Fruit fly (Drosophila melanogaster) whole organism, prepupa: ENCODE data around the gene Takl2.

Experiments
- CG10631 ChIP-seq: fragments of 200-800 bp; sonication (Bioruptor generic); optimal IDR thresholded peaks from 2 replicates; lab custom pipeline; 2016; ENCODE audit warnings: missing biosample characterization, missing genetic modification characterization
- CG10669 ChIP-seq: fragments of 200-800 bp; sonication (Bioruptor generic); optimal IDR thresholded peaks from 3 replicates; lab custom pipeline; 2018; ENCODE audit warnings: missing biosample characterization, mild to moderate bottlenecking, missing genetic modification characterization, moderate library complexity
- CG11294 ChIP-seq: fragments of 200-800 bp; sonication (Bioruptor generic); IDR thresholded peaks from 2 replicates; pipeline ENCODE4 v1.3.6; 2022; ENCODE audit warnings: missing biosample characterization, missing genetic modification characterization
- CG11762 ChIP-seq: fragments of 200-800 bp; sonication (Bioruptor generic); optimal IDR thresholded peaks from 3 replicates; lab custom pipeline; 2016; ENCODE audit warnings: missing biosample characterization, missing genetic modification characterization; ENCODE audit not compliant: insufficient read depth
- CG11902 ChIP-seq: fragments of 200-800 bp; sonication (Bioruptor generic); optimal IDR thresholded peaks from 3 replicates; lab custom pipeline; 2016; ENCODE audit warnings: missing biosample characterization, missing genetic modification characterization
- CG15336 ChIP-seq: fragments of 200-800 bp; sonication (Bioruptor generic); IDR thresholded peaks from 2 replicates; pipeline ENCODE4 v1.3.6; 2022; ENCODE audit warnings: missing biosample characterization, missing genetic modification characterization
- CG1621 ChIP-seq: fragments of 200-800 bp; sonication (Bioruptor generic); optimal IDR thresholded peaks from 3 replicates; lab custom pipeline; 2018; ENCODE audit warnings: missing biosample characterization, mild to moderate bottlenecking, missing genetic modification characterization
- CG16779 ChIP-seq: fragments of 200-800 bp; sonication (Bioruptor generic); optimal IDR thresholded peaks from 3 replicates; lab custom pipeline; 2017; ENCODE audit warnings: missing biosample characterization, mild to moderate bottlenecking, missing genetic modification characterization
- CG3032 ChIP-seq: fragments of 200-800 bp; optimal IDR thresholded peaks from 2 replicates; lab custom pipeline; 2019; ENCODE audit warnings: missing biosample characterization, mild to moderate bottlenecking, missing genetic modification characterization, moderate library complexity
- CG31627 ChIP-seq: fragments of 200-800 bp; sonication (Bioruptor generic); optimal IDR thresholded peaks from 3 replicates; lab custom pipeline; 2016; ENCODE audit warnings: missing biosample characterization, missing genetic modification characterization
- CG32006 ChIP-seq: fragments of 200-800 bp; sonication (Bioruptor generic); optimal IDR thresholded peaks from 3 replicates; lab custom pipeline; 2017; ENCODE audit warnings: missing biosample characterization, mild to moderate bottlenecking, missing genetic modification characterization
- CG34406 ChIP-seq: fragments of 200-800 bp; sonication (Bioruptor generic); optimal IDR thresholded peaks from 3 replicates; lab custom pipeline; 2016; ENCODE audit warnings: missing biosample characterization, missing genetic modification characterization
- CG4318 ChIP-seq: fragments of 200-800 bp; sonication (Bioruptor generic); optimal IDR thresholded peaks from 3 replicates; lab custom pipeline; 2017; ENCODE audit warnings: missing biosample characterization, mild to moderate bottlenecking, missing genetic modification characterization
- CG6163 ChIP-seq: fragments of 200-800 bp; sonication (Bioruptor generic); IDR thresholded peaks from 3 replicates; pipeline ENCODE4 v1.3.6; 2022; ENCODE audit warnings: missing biosample characterization, missing genetic modification characterization
- CG6276 ChIP-seq: fragments of 200-800 bp; sonication (Bioruptor generic); optimal IDR thresholded peaks from 2 replicates; lab custom pipeline; 2017; ENCODE audit warnings: missing biosample characterization, mild to moderate bottlenecking, missing genetic modification characterization
- CG6792 ChIP-seq: fragments of 200-800 bp; sonication (Bioruptor generic); optimal IDR thresholded peaks from 3 replicates; lab custom pipeline; 2016; ENCODE audit warnings: missing biosample characterization, missing genetic modification characterization
- CG6854 ChIP-seq: fragments of 200-800 bp; sonication (Bioruptor generic); optimal IDR thresholded peaks from 2 replicates; lab custom pipeline; 2017; ENCODE audit warnings: missing biosample characterization, mild to moderate bottlenecking, missing genetic modification characterization
- CG7368 ChIP-seq: fragments of 200-800 bp; sonication (Bioruptor generic); optimal IDR thresholded peaks from 3 replicates; lab custom pipeline; 2016; ENCODE audit warnings: missing biosample characterization, missing genetic modification characterization
- CG8119 ChIP-seq: fragments of 200-800 bp; sonication (Bioruptor generic); IDR thresholded peaks from 3 replicates; pipeline ENCODE4 v1.3.6; 2022; ENCODE audit warnings: missing biosample characterization, missing genetic modification characterization
- CG8632 ChIP-seq: fragments of 200-800 bp; sonication (Bioruptor generic); optimal IDR thresholded peaks from 3 replicates; lab custom pipeline; 2016; ENCODE audit warnings: missing biosample characterization, missing genetic modification characterization
- Eip75B ChIP-seq: fragments of 200-800 bp; sonication (Bioruptor generic); optimal IDR thresholded peaks from 3 replicates; lab custom pipeline; 2016; ENCODE audit warnings: missing biosample characterization, missing genetic modification characterization
- Eip78C ChIP-seq: fragments of 200-800 bp; sonication (Bioruptor generic); peaks from one replicate; lab custom pipeline; 2016; ENCODE audit warnings: missing biosample characterization, missing genetic modification characterization
- Eip93F ChIP-seq: fragments of 200-800 bp; sonication (Bioruptor generic); optimal IDR thresholded peaks from 2 replicates; lab custom pipeline; 2016; ENCODE audit warnings: missing biosample characterization, mild to moderate bottlenecking, missing genetic modification characterization
- Ets21C ChIP-seq: fragments of 200-800 bp; sonication (Bioruptor generic); optimal IDR thresholded peaks from 3 replicates; lab custom pipeline; 2016; ENCODE audit warnings: missing biosample characterization, missing genetic modification characterization
- Ets96B ChIP-seq: fragments of 200-800 bp; optimal IDR thresholded peaks from 2 replicates; lab custom pipeline; 2019; ENCODE audit warnings: missing biosample characterization, mild to moderate bottlenecking, missing genetic modification characterization, moderate library complexity
- Hr38 ChIP-seq: sonication (Bioruptor generic); optimal IDR thresholded peaks from 2 replicates; lab custom pipeline; 2016; ENCODE audit warnings: missing biosample characterization, missing genetic modification characterization
- Hr39 ChIP-seq: fragments of 200-800 bp; sonication (Bioruptor generic); optimal IDR thresholded peaks from 2 replicates; lab custom pipeline; 2016; ENCODE audit warnings: missing biosample characterization, missing genetic modification characterization
- Hr4 ChIP-seq: fragments of 200-800 bp; sonication (Bioruptor generic); optimal IDR thresholded peaks from 3 replicates; lab custom pipeline; 2016; ENCODE audit warnings: missing biosample characterization, missing genetic modification characterization
- Lpt ChIP-seq: fragments of 200-800 bp; sonication (Bioruptor generic); optimal IDR thresholded peaks from 3 replicates; lab custom pipeline; 2016; ENCODE audit warnings: missing biosample characterization, missing genetic modification characterization
- Met ChIP-seq: fragments of 200-800 bp; sonication (Bioruptor generic); optimal IDR thresholded peaks from 3 replicates; lab custom pipeline; 2016; ENCODE audit warnings: missing biosample characterization, missing genetic modification characterization
- OdsH ChIP-seq: fragments of 200-800 bp; sonication (Bioruptor generic); optimal IDR thresholded peaks from 3 replicates; lab custom pipeline; 2016; ENCODE audit warnings: missing biosample characterization, missing genetic modification characterization
- Smox ChIP-seq: fragments of 200-800 bp; sonication (Bioruptor generic); optimal IDR thresholded peaks from 3 replicates; lab custom pipeline; 2016; ENCODE audit warnings: missing biosample characterization, missing genetic modification characterization
- Sox102F ChIP-seq: fragments of 200-800 bp; sonication (Bioruptor generic); optimal IDR thresholded peaks from 2 replicates; lab custom pipeline; 2016; ENCODE audit warnings: missing biosample characterization, mild to moderate bottlenecking, missing genetic modification characterization
- Sox14 ChIP-seq: fragments of 200-800 bp; sonication (Bioruptor generic); optimal IDR thresholded peaks from 3 replicates; lab custom pipeline; 2016; ENCODE audit warnings: missing biosample characterization, missing genetic modification characterization
- Sox15 ChIP-seq: fragments of 200-800 bp; sonication (Bioruptor generic); optimal IDR thresholded peaks from 3 replicates; lab custom pipeline; 2016; ENCODE audit warnings: missing biosample characterization, missing genetic modification characterization
- achi ChIP-seq: fragments of 200-800 bp; sonication (Bioruptor generic); optimal IDR thresholded peaks from 3 replicates; lab custom pipeline; 2016; ENCODE audit warnings: missing biosample characterization, missing genetic modification characterization
- acj6 ChIP-seq: fragments of 200-800 bp; sonication (Bioruptor generic); optimal IDR thresholded peaks from 3 replicates; lab custom pipeline; 2016; ENCODE audit warnings: missing biosample characterization, missing genetic modification characterization
- cyc ChIP-seq: fragments of 200-800 bp; sonication (Bioruptor generic); optimal IDR thresholded peaks from 3 replicates; lab custom pipeline; 2016; ENCODE audit warnings: missing biosample characterization, missing genetic modification characterization
- dsx ChIP-seq: fragments of 200-800 bp; optimal IDR thresholded peaks from 3 replicates; lab custom pipeline; 2019; ENCODE audit warnings: missing biosample characterization, mild to moderate bottlenecking, missing genetic modification characterization, moderate library complexity; ENCODE audit not compliant: poor library complexity, severe bottlenecking
- eg ChIP-seq: fragments of 200-800 bp; sonication (Bioruptor generic); IDR thresholded peaks from 3 replicates; pipeline ENCODE4 v1.3.6; 2022; ENCODE audit warnings: missing biosample characterization, missing genetic modification characterization
- esn ChIP-seq: fragments of 200-800 bp; sonication (Bioruptor generic); optimal IDR thresholded peaks from 2 replicates; lab custom pipeline; 2016; ENCODE audit warnings: missing biosample characterization, mild to moderate bottlenecking, missing genetic modification characterization, moderate library complexity
- fd59A ChIP-seq: fragments of 200-800 bp; sonication (Bioruptor generic); optimal IDR thresholded peaks from 2 replicates; lab custom pipeline; 2017; ENCODE audit warnings: missing biosample characterization, mild to moderate bottlenecking, missing genetic modification characterization, missing genetic modification reagents
- fd85E ChIP-seq: fragments of 200-800 bp; sonication (Bioruptor generic); optimal IDR thresholded peaks from 3 replicates; lab custom pipeline; 2016; ENCODE audit warnings: missing biosample characterization, missing genetic modification characterization
- fkh ChIP-seq: fragments of 200-800 bp; sonication (Bioruptor generic); optimal IDR thresholded peaks from 3 replicates; lab custom pipeline; 2017; ENCODE audit warnings: missing biosample characterization, mild to moderate bottlenecking, missing genetic modification characterization, moderate library complexity
- lz ChIP-seq: fragments of 200-800 bp; sonication (Bioruptor generic); optimal IDR thresholded peaks from 3 replicates; lab custom pipeline; 2016; ENCODE audit warnings: missing biosample characterization, missing genetic modification characterization
- net ChIP-seq: fragments of 200-800 bp; sonication (Bioruptor generic); optimal IDR thresholded peaks from 3 replicates; lab custom pipeline; 2016; ENCODE audit warnings: missing biosample characterization, missing genetic modification characterization
- pdm3 ChIP-seq: fragments of 200-800 bp; sonication (Bioruptor generic); optimal IDR thresholded peaks from 3 replicates; lab custom pipeline; 2016; ENCODE audit warnings: missing biosample characterization, missing genetic modification characterization
- salr ChIP-seq, 2 experiments: fragments of 200-800 bp; sonication (Bioruptor generic); optimal IDR thresholded peaks; 3 replicates each; lab custom pipeline; 2016 to 2018; ENCODE audit warnings: missing biosample characterization in 2 of 2, missing genetic modification characterization in 2 of 2, mild to moderate bottlenecking in 1 of 2
- spab ChIP-seq: fragments of 200-800 bp; sonication (Bioruptor generic); optimal IDR thresholded peaks from 2 replicates; lab custom pipeline; 2017; ENCODE audit warnings: missing biosample characterization, mild to moderate bottlenecking, missing genetic modification characterization, missing genetic modification reagents
- ss ChIP-seq, 2 experiments: fragments of 200-800 bp; sonication (Bioruptor generic); optimal IDR thresholded peaks; 2 replicates in 1 of 2; 3 replicates in 1 of 2; lab custom pipeline; 2017 to 2018; ENCODE audit warnings: mild to moderate bottlenecking in 2 of 2, missing biosample characterization in 2 of 2, missing genetic modification characterization in 2 of 2, moderate library complexity in 1 of 2
- svp ChIP-seq: fragments of 200-800 bp; sonication (Bioruptor generic); peaks from one replicate; lab custom pipeline; 2016; ENCODE audit warnings: missing biosample characterization, missing genetic modification characterization
- topi ChIP-seq: fragments of 200-800 bp; sonication (Bioruptor generic); optimal IDR thresholded peaks from 3 replicates; lab custom pipeline; 2016; ENCODE audit warnings: missing biosample characterization, missing genetic modification characterization
- vri ChIP-seq: fragments of 200-800 bp; sonication (Bioruptor generic); optimal IDR thresholded peaks from 3 replicates; lab custom pipeline; 2016; ENCODE audit warnings: missing biosample characterization, mild to moderate bottlenecking, missing genetic modification characterization

Gene Takl2

DNA sequence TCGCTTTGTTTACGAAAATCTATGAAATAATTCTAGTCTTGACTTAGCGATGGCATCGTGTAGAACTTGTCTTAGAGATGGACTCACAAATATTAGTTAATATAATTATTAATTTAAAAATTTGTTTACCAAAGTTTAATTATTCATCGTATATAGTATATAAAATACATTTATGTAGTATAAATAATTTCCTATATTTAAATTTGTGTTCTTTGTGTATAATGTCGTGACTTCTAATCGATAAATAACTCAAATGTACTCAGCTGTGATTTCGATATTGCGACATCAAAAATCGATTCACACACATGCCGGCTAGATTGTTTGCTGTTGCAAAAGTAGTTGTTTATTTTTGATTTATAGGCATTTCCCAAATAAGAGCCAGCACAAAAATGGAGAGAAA is 43.3 kb downstream of the Takl2 start, which contains the start of the genes wfs1 and Nup133:
TSS of gene wfs1 (minus strand) at position 70 of the 400 bp plus-strand sequence.
TSS of gene Nup133 (plus strand) at position 297 of the 400 bp plus-strand sequence.
- TF ChIP-seq Eip78C (GFP tag; lab: Kevin White, UChicago) (no peak), svp (GFP tag; lab: Kevin White, UChicago) (no peak), CG6854 (GFP tag; lab: Kevin White, UChicago) (no peak), CG7368 (GFP tag; lab: Kevin White, UChicago) (no peak), Hr4 (no peak), Eip75B (GFP tag; lab: Kevin White, UChicago) (no peak), Sox102F (no peak), Ets96B (no peak), Eip93F (no peak), OdsH (GFP tag; lab: Kevin White, UChicago) (no peak), Met (GFP tag; lab: Kevin White, UChicago) (no peak), Smox (GFP tag; lab: Kevin White, UChicago) (no peak), Sox15 (GFP tag; lab: Kevin White, UChicago) (no peak), net (GFP tag; lab: Kevin White, UChicago) (no peak), spab (GFP tag; lab: Kevin White, UChicago) (no peak), CG6792 (peak; percentile 53), vri (GFP tag; lab: Kevin White, UChicago) (no peak), Hr39 (GFP tag; lab: Kevin White, UChicago) (no peak), pdm3 (GFP tag; lab: Kevin White, UChicago) (no peak), CG8119 (GFP tag; lab: Robert Waterston, UW) (peak; percentile 63; the same call in 2 of the 3 replicates), CG10631 (no peak), CG6163 (GFP tag; lab: Robert Waterston, UW) (peak; percentile 22; the same call in 1 of the 3 replicates), Hr38 (GFP tag; lab: Kevin White, UChicago) (no peak), dsx (GFP tag; lab: Kevin White, UChicago) (peak; percentile 81), CG4318 (GFP tag; lab: Kevin White, UChicago) (no peak), CG1621 (tag; lab: Kevin White, UChicago) (no peak), CG16779 (tag; lab: Kevin White, UChicago) (no peak), cyc (no peak), CG8632 (GFP tag; lab: Kevin White, UChicago) (peak; percentile 54), Ets21C (GFP tag; lab: Kevin White, UChicago) (no peak), CG15336 (GFP tag; lab: Robert Waterston, UW) (peak; percentile 24; the same call in 1 of the 2 replicates), acj6 (GFP tag; lab: Kevin White, UChicago) (no peak), Lpt (GFP tag; lab: Kevin White, UChicago) (no peak), CG34406 (peak; percentile 72), CG6276 (GFP tag; lab: Kevin White, UChicago) (no peak), topi (GFP tag; lab: Kevin White, UChicago) (no peak), eg (GFP tag; lab: Robert Waterston, UW) (no peak), fd85E (GFP tag; lab: Kevin White, UChicago) (no peak), achi (GFP tag; lab: Kevin White, UChicago) (no peak), lz (GFP tag; lab: Kevin White, UChicago) (peak; percentile 52), CG3032 (tag; lab: Kevin White, UChicago) (peak; percentile 81), ss (GFP tag; optimal IDR thresholded peaks at IDR 0.05; lab: Kevin White, UChicago) (no peak), fd59A (GFP tag; lab: Kevin White, UChicago) (no peak), Sox14 (peak; percentile 56), salr (GFP tag; optimal IDR thresholded peaks at IDR 0.05; lab: Kevin White, UChicago) (no peak), CG11294 (GFP tag; lab: Robert Waterston, UW) (no peak; the same call in 1 of the 2 replicates), CG32006 (GFP tag; lab: Kevin White, UChicago) (no peak), CG10669 (GFP tag; lab: Kevin White, UChicago) (no peak), CG11902 (GFP tag; lab: Kevin White, UChicago) (no peak), CG11762 (GFP tag; lab: Kevin White, UChicago) (no peak), CG31627 (GFP tag; lab: Kevin White, UChicago) (peak; percentile 8), esn (peak; percentile 65), fkh (no peak)
